Worm (Caenorhabditis elegans) whole organism, midembryonic: ENCODE results near the gene F55C5.17.

Experiments
- T22C8.4 ChIP-seq: fragments of 200-800 bp; sonication (Bioruptor generic); IDR thresholded peaks from 2 replicates; pipeline ENCODE4 v1.3.6; 2022; ENCODE audit warnings: missing genetic modification characterization, missing compliant biosample characterization
- cog-1 ChIP-seq: sonication (generic microtip); optimal IDR thresholded peaks from 2 replicates; lab custom pipeline; 2016; ENCODE audit warnings: missing genetic modification characterization, missing compliant biosample characterization
- flt-1 ChIP-seq: fragments of 200-800 bp; sonication (Bioruptor generic); IDR thresholded peaks from 2 replicates; pipeline ENCODE4 v1.3.6; 2022; ENCODE audit warnings: missing genetic modification characterization, missing compliant biosample characterization
- klf-2 ChIP-seq: fragments of 200-800 bp; sonication (Bioruptor generic); conservative IDR thresholded peaks from 2 replicates; pipeline ENCODE4 v1.3.6; 2022; ENCODE audit warnings: missing genetic modification reagents, missing genetic modification characterization, missing compliant biosample characterization
- med-1 ChIP-seq: sonication (generic microtip); optimal IDR thresholded peaks from 2 replicates; lab custom pipeline; 2017; ENCODE audit warnings: missing genetic modification characterization, mild to moderate bottlenecking, missing compliant biosample characterization, antibody characterized with exemption, missing genetic modification reagents; ENCODE audit not compliant: insufficient read depth
- ref-1 ChIP-seq: fragments of 200-800 bp; sonication (Bioruptor generic); conservative IDR thresholded peaks from 2 replicates; pipeline ENCODE4 v1.3.6; 2022; ENCODE audit warnings: missing genetic modification reagents, missing genetic modification characterization, missing compliant biosample characterization
- tab-1 ChIP-seq: fragments of 200-800 bp; sonication (Bioruptor generic); IDR thresholded peaks from 2 replicates; pipeline ENCODE4 v1.3.6; 2022; ENCODE audit warnings: missing genetic modification characterization, missing compliant biosample characterization
- ztf-23 ChIP-seq: fragments of 200-800 bp; sonication (Bioruptor generic); IDR thresholded peaks from 2 replicates; pipeline ENCODE4 v1.3.6; 2022; ENCODE audit warnings: missing genetic modification reagents, missing genetic modification characterization, missing compliant biosample characterization
- ztf-29 ChIP-seq: fragments of 200-800 bp; sonication (Bioruptor generic); IDR thresholded peaks from 2 replicates; pipeline ENCODE4 v1.3.6; 2022; ENCODE audit warnings: missing genetic modification reagents, missing genetic modification characterization, missing compliant biosample characterization

Gene F55C5.17

ce11 chrV:12276946-12277345, 25.4 kb upstream of the F55C5.17 start, which contains the start of gene bnc-1:
Gene bnc-1, minus strand, starts transcription at chrV:12277046.
- TF ChIP-seq klf-2 (GFP tag; lab: Robert Waterston, UW) = no peak
- no peak for TF ChIP-seq cog-1 (tag; lab: Kevin White, UChicago)
- no peak for TF ChIP-seq med-1 (GFP tag; lab: Kevin White, UChicago)
- TF ChIP-seq tab-1 (GFP tag; lab: Robert Waterston, UW) = no peak
- no peak for TF ChIP-seq ref-1 (GFP tag; lab: Robert Waterston, UW)
- no peak for TF ChIP-seq ztf-23
- TF ChIP-seq flt-1 (GFP tag; lab: Robert Waterston, UW) = no peak
- no peak for TF ChIP-seq ztf-29 (GFP tag; lab: Robert Waterston, UW)
- TF ChIP-seq T22C8.4 (GFP tag; lab: Robert Waterston, UW) = no peak

ce11 chrV:12281508-12281907, 20.8 kb upstream of the F55C5.17 start:
- TF ChIP-seq tab-1 (GFP tag; lab: Robert Waterston, UW) = no peak

ce11 chrV:12283187-12283586, 19.2 kb upstream of the F55C5.17 start, which contains the start of gene F55C5.10:
Gene F55C5.10, plus strand, starts transcription at chrV:12283487.
- no peak for TF ChIP-seq tab-1 (GFP tag; lab: Robert Waterston, UW)
- no peak for TF ChIP-seq flt-1 (GFP tag; lab: Robert Waterston, UW)
- TF ChIP-seq med-1 (GFP tag; lab: Kevin White, UChicago) = no peak
- TF ChIP-seq ref-1 (GFP tag; lab: Robert Waterston, UW) = no peak
- no peak for TF ChIP-seq klf-2 (GFP tag; lab: Robert Waterston, UW)

ce11 chrV:12287667-12288066, 14.7 kb upstream of the F55C5.17 start:
- TF ChIP-seq ref-1 (GFP tag; lab: Robert Waterston, UW) = no peak
- no peak for TF ChIP-seq flt-1 (GFP tag; lab: Robert Waterston, UW)
- TF ChIP-seq ztf-29 (GFP tag; lab: Robert Waterston, UW) = no peak
- TF ChIP-seq ztf-23 = no peak
- no peak for TF ChIP-seq cog-1 (tag; lab: Kevin White, UChicago)
- TF ChIP-seq T22C8.4 (GFP tag; lab: Robert Waterston, UW) = no peak
- no peak for TF ChIP-seq tab-1 (GFP tag; lab: Robert Waterston, UW)
- no peak for TF ChIP-seq med-1 (GFP tag; lab: Kevin White, UChicago)
- no peak for TF ChIP-seq klf-2 (GFP tag; lab: Robert Waterston, UW)

ce11 chrV:12288577-12288976, 13.8 kb upstream of the F55C5.17 start, which contains the start of gene rskd-1:
Gene rskd-1, minus strand, starts transcription at chrV:12288615.
- no peak for TF ChIP-seq ztf-29 (GFP tag; lab: Robert Waterston, UW)
- TF ChIP-seq T22C8.4 (GFP tag; lab: Robert Waterston, UW) = no peak
- TF ChIP-seq ztf-23 = no peak
- TF ChIP-seq klf-2 (GFP tag; lab: Robert Waterston, UW) = no peak
- TF ChIP-seq med-1 (GFP tag; lab: Kevin White, UChicago) = no peak
- TF ChIP-seq tab-1 (GFP tag; lab: Robert Waterston, UW) = no peak
- TF ChIP-seq ref-1 (GFP tag; lab: Robert Waterston, UW) = no peak
- no peak for TF ChIP-seq flt-1 (GFP tag; lab: Robert Waterston, UW)
- TF ChIP-seq cog-1 (tag; lab: Kevin White, UChicago) = no peak

ce11 chrV:12291587-12291986, 10.8 kb upstream of the F55C5.17 start, which contains the start of the genes srpa-68 and srh-16:
Gene srpa-68, minus strand, starts transcription at chrV:12291658.
Gene srh-16, plus strand, starts transcription at chrV:12291861.
- TF ChIP-seq klf-2 (GFP tag; lab: Robert Waterston, UW) (0 out of 2 replicates have a peak, but pooled peaks have one; percentile 48), ztf-29 (GFP tag; lab: Robert Waterston, UW) (0 out of 2 replicates have a peak, but pooled peaks have one; percentile 19), med-1 (GFP tag; lab: Kevin White, UChicago) (peak; percentile 49), ztf-23 (peak; percentile 83), cog-1 (tag; lab: Kevin White, UChicago) (peak; percentile 79), T22C8.4 (GFP tag; lab: Robert Waterston, UW) (no peak), flt-1 (GFP tag; lab: Robert Waterston, UW) (peak; percentile 87), tab-1 (GFP tag; lab: Robert Waterston, UW) (peak; percentile 67; the same call in 1 of the 2 replicates), ref-1 (GFP tag; lab: Robert Waterston, UW) (no peak)

- TF ChIP-seq T22C8.4 (GFP tag; lab: Robert Waterston, UW) = no peak
- no peak for TF ChIP-seq cog-1 (tag; lab: Kevin White, UChicago)
- TF ChIP-seq tab-1 (GFP tag; lab: Robert Waterston, UW) = no peak
- TF ChIP-seq ztf-23 = no peak
- no peak for TF ChIP-seq ref-1 (GFP tag; lab: Robert Waterston, UW)
- TF ChIP-seq ztf-29 (GFP tag; lab: Robert Waterston, UW) = no peak
- TF ChIP-seq klf-2 (GFP tag; lab: Robert Waterston, UW) = no peak
- TF ChIP-seq med-1 (GFP tag; lab: Kevin White, UChicago) = no peak
- no peak for TF ChIP-seq flt-1 (GFP tag; lab: Robert Waterston, UW)
These were observed 8.2 kb upstream of the F55C5.17 start for ce11 chrV:12294091-12294490.

ce11 chrV:12295015-12295414, 7.3 kb upstream of the F55C5.17 start:
- TF ChIP-seq ztf-23 (no peak), med-1 (GFP tag; lab: Kevin White, UChicago) (no peak), flt-1 (GFP tag; lab: Robert Waterston, UW) (no peak), cog-1 (tag; lab: Kevin White, UChicago) (no peak), ref-1 (GFP tag; lab: Robert Waterston, UW) (no peak), tab-1 (GFP tag; lab: Robert Waterston, UW) (no peak)

ce11 chrV:12295520-12295919, 6.8 kb upstream of the F55C5.17 start:
- TF ChIP-seq med-1 (GFP tag; lab: Kevin White, UChicago) (no peak), ztf-23 (no peak), T22C8.4 (GFP tag; lab: Robert Waterston, UW) (no peak), tab-1 (GFP tag; lab: Robert Waterston, UW) (no peak), cog-1 (tag; lab: Kevin White, UChicago) (no peak), klf-2 (GFP tag; lab: Robert Waterston, UW) (no peak), ztf-29 (GFP tag; lab: Robert Waterston, UW) (no peak), ref-1 (GFP tag; lab: Robert Waterston, UW) (no peak), flt-1 (GFP tag; lab: Robert Waterston, UW) (no peak)
